Worm (Caenorhabditis elegans): ENCODE data around the gene H34I24.1.
"Not testable (repeated sequence)": the region's sequence is repeated elsewhere in the genome, so short reads cannot be mapped to it uniquely, and the experiment has no call there.

H34I24.1 gene

ce11 chrIII:2846747-2847146 lies at the start of gene H34I24.1:
TSS of gene H34I24.1 (plus strand) at chrIII:2847047.
- TF ChIP-seq ama-1 (optimal IDR thresholded peaks at IDR 0.05); fkh-10 (GFP tag; optimal IDR thresholded peaks at IDR 0.05); daf-12 (tag; optimal IDR thresholded peaks at IDR 0.05): not testable (repeated sequence)

DNA sequence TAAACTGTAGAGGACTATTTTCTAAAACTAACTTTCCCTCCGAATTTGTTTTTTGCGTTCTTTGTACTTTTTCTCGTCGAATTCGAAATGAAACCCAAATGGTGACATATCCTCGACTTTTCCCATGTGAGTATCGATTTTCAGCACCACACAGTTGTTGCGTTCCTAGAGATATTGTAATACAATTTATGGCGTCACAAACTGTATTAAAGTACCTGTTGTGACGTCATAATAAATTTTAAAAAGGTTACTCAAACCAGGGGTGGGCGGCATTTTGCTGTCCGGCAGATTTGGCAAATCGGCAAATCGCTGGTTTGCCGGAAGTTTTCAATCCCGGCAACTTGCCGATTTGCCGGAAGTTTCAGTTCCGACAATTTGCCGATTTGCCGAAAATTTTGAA lies 46.1 kb upstream of the H34I24.1 start:
- TF ChIP-seq fkh-10 (GFP tag; optimal IDR thresholded peaks at IDR 0.05) = no peak
- TF ChIP-seq elt-1 (tag; optimal IDR thresholded peaks at IDR 0.05) = no peak
- TF ChIP-seq lsy-12 (tag; optimal IDR thresholded peaks at IDR 0.05) = no peak

- no peak for TF ChIP-seq R02D3.7 (tag; optimal IDR thresholded peaks at IDR 0.05)
- TF ChIP-seq fkh-10 (GFP tag; optimal IDR thresholded peaks at IDR 0.05) = no peak
- TF ChIP-seq ZK546.5 (tag; optimal IDR thresholded peaks at IDR 0.05) = no peak
- no peak for TF ChIP-seq nhr-77 (tag; optimal IDR thresholded peaks at IDR 0.05)
- no peak for TF ChIP-seq sea-2 (GFP tag; optimal IDR thresholded peaks at IDR 0.05)
- no peak for TF ChIP-seq daf-12 (tag; optimal IDR thresholded peaks at IDR 0.05)
- TF ChIP-seq unc-62 (GFP tag; optimal IDR thresholded peaks at IDR 0.05) = no peak
- TF ChIP-seq egl-27 (tag; optimal IDR thresholded peaks at IDR 0.05) = no peak
- TF ChIP-seq lin-39 (tag; optimal IDR thresholded peaks at IDR 0.05) = no peak
- no peak for TF ChIP-seq nhr-237 (tag; optimal IDR thresholded peaks at IDR 0.05)
- no peak for TF ChIP-seq pha-4 (tag; optimal IDR thresholded peaks at IDR 0.05)
- no peak for TF ChIP-seq ztf-4 (tag; optimal IDR thresholded peaks at IDR 0.05)
- no peak for TF ChIP-seq nhr-28 (tag; optimal IDR thresholded peaks at IDR 0.05)
- TF ChIP-seq elt-3 (tag; optimal IDR thresholded peaks at IDR 0.05) = no peak
- TF ChIP-seq fkh-2 (tag; optimal IDR thresholded peaks at IDR 0.05) = no peak
- TF ChIP-seq nhr-23 (tag; optimal IDR thresholded peaks at IDR 0.05) = no peak
- TF ChIP-seq unc-39 (tag; optimal IDR thresholded peaks at IDR 0.05) = no peak
- no peak for TF ChIP-seq elt-2 (tag; optimal IDR thresholded peaks at IDR 0.05)
- TF ChIP-seq fos-1 (tag; optimal IDR thresholded peaks at IDR 0.05) = no peak
- TF ChIP-seq ceh-28 (tag; optimal IDR thresholded peaks at IDR 0.05) = no peak
These were observed 44.9 kb upstream of the H34I24.1 start, which contains the start of the genes twk-45 and Y71H2AM.25 for ce11 chrIII:2801800-2802515. TSS of gene twk-45 (minus strand) at chrIII:2801900. TSS of gene Y71H2AM.25 (plus strand) at chrIII:2802465.

DNA sequence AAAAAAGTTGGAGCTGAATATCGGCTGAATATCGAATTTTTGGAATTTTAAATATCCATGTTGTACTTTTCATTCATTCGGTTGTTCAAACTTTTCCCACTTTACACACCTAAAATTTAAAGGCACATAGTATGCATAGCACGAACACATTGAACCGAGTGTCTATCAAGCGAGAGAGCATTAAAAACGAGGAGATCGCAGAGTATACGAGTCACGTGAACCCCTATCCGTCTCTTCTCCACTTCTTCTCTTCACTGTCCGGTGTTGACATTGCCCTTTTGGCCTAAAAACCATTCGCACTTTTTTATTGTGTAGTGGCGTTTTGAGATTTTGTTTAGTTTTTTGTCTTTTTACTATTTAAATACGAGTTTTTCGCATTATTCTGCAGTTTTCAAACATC lies 42.4 kb upstream of the H34I24.1 start:
- TF ChIP-seq fkh-2 (tag; optimal IDR thresholded peaks at IDR 0.05) = peak; percentile 45
- peak; percentile 15 for TF ChIP-seq nhr-43 (tag; optimal IDR thresholded peaks at IDR 0.05; ENCODE audit: poor library complexity, severe bottlenecking)
- no peak for TF ChIP-seq skn-1 (tag; optimal IDR thresholded peaks at IDR 0.05)
- peak; percentile 18 for TF ChIP-seq elt-2 (tag; optimal IDR thresholded peaks at IDR 0.05)
- TF ChIP-seq ceh-28 (tag; optimal IDR thresholded peaks at IDR 0.05) = no peak
- TF ChIP-seq daf-12 (tag; optimal IDR thresholded peaks at IDR 0.05) = no peak
- peak; percentile 81 for TF ChIP-seq nhr-23 (tag; optimal IDR thresholded peaks at IDR 0.05)
- TF ChIP-seq elt-3 (tag; optimal IDR thresholded peaks at IDR 0.05) = no peak
- TF ChIP-seq jun-1 (tag; optimal IDR thresholded peaks at IDR 0.05) = no peak
- TF ChIP-seq pha-4 (tag; optimal IDR thresholded peaks at IDR 0.05) = peak; percentile 96
- no peak for TF ChIP-seq eor-1 (tag; optimal IDR thresholded peaks at IDR 0.05)
- no peak for TF ChIP-seq unc-62 (GFP tag; optimal IDR thresholded peaks at IDR 0.05)
- peak; percentile 61 for TF ChIP-seq nhr-25 (tag; optimal IDR thresholded peaks at IDR 0.05)
- peak; percentile 72 for TF ChIP-seq nfya-1 (tag; optimal IDR thresholded peaks at IDR 0.05; ENCODE audit: insufficient read depth)
- TF ChIP-seq nhr-76 (tag; optimal IDR thresholded peaks at IDR 0.05) = no peak
- peak; percentile 6 for TF ChIP-seq hmg-11 (tag; optimal IDR thresholded peaks at IDR 0.05)
- TF ChIP-seq lin-15B (tag; optimal IDR thresholded peaks at IDR 0.05) = peak; percentile 63
- peak; percentile 20 for TF ChIP-seq pqm-1 (tag; optimal IDR thresholded peaks at IDR 0.05)
- TF ChIP-seq mml-1 (tag; optimal IDR thresholded peaks at IDR 0.05) = no peak
- no peak for TF ChIP-seq fkh-10 (GFP tag; optimal IDR thresholded peaks at IDR 0.05)
- TF ChIP-seq snpc-4 (tag; optimal IDR thresholded peaks at IDR 0.05) = peak; percentile 42
- no peak for TF ChIP-seq nhr-67 (tag; optimal IDR thresholded peaks at IDR 0.05)
- no peak for TF ChIP-seq sea-2 (GFP tag; optimal IDR thresholded peaks at IDR 0.05)
- no peak for TF ChIP-seq aly-2 (tag; optimal IDR thresholded peaks at IDR 0.05)
- TF ChIP-seq ceh-82 (tag; optimal IDR thresholded peaks at IDR 0.05) = no peak
- TF ChIP-seq nhr-77 (tag; optimal IDR thresholded peaks at IDR 0.05) = no peak

Data from whole organism, L3 larva.